Worm (Caenorhabditis elegans) whole organism, late embryonic: Measurements from ENCODE around the gene shl-1.

ENCODE experiments used
- T23F11.4 ChIP-seq: fragments of 200-800 bp; sonication (Bioruptor generic); optimal IDR thresholded peaks from 2 replicates; lab custom pipeline; 2018; ENCODE audit warnings: mild to moderate bottlenecking, missing genetic modification characterization, missing compliant biosample characterization
- ama-1 ChIP-seq: fragments of 150-350 bp; optimal IDR thresholded peaks from 2 replicates; lab custom pipeline; 2014
- ceh-18 ChIP-seq: sonication (generic microtip); optimal IDR thresholded peaks from 2 replicates; lab custom pipeline; 2016; ENCODE audit warnings: missing genetic modification characterization, missing compliant biosample characterization
- ceh-24 ChIP-seq: sonication (generic microtip); optimal IDR thresholded peaks from 2 replicates; lab custom pipeline; 2016; ENCODE audit warnings: mild to moderate bottlenecking, missing genetic modification characterization, missing compliant biosample characterization
- ceh-34 ChIP-seq: sonication (generic microtip); optimal IDR thresholded peaks from 2 replicates; lab custom pipeline; 2016; ENCODE audit warnings: mild to moderate bottlenecking, missing genetic modification characterization, missing compliant biosample characterization
- ceh-48 ChIP-seq: sonication (generic microtip); optimal IDR thresholded peaks from 2 replicates; lab custom pipeline; 2016; ENCODE audit warnings: missing genetic modification characterization, inconsistent platforms, missing compliant biosample characterization
- dmd-4 ChIP-seq: sonication (generic microtip); optimal IDR thresholded peaks from 2 replicates; lab custom pipeline; 2016; ENCODE audit warnings: borderline replicate concordance, missing genetic modification characterization, missing compliant biosample characterization
- dve-1 ChIP-seq: sonication (generic microtip); optimal IDR thresholded peaks from 2 replicates; lab custom pipeline; 2017; ENCODE audit warnings: antibody characterized with exemption, mild to moderate bottlenecking, missing genetic modification characterization, missing compliant biosample characterization
- elt-2 ChIP-seq: sonication (generic microtip); optimal IDR thresholded peaks from 2 replicates; lab custom pipeline; 2016; ENCODE audit warnings: missing genetic modification reagents, missing genetic modification characterization, missing compliant biosample characterization
- eyg-1 ChIP-seq: sonication (generic microtip); optimal IDR thresholded peaks from 2 replicates; lab custom pipeline; 2016; ENCODE audit warnings: missing genotype, missing genetic modification characterization, missing compliant biosample characterization
- gmeb-2 ChIP-seq: sonication (generic microtip); optimal IDR thresholded peaks from 2 replicates; lab custom pipeline; 2016; ENCODE audit warnings: missing genetic modification characterization, inconsistent platforms, missing compliant biosample characterization
- hlh-13 ChIP-seq: fragments of 200-800 bp; sonication (Bioruptor generic); optimal IDR thresholded peaks from 2 replicates; lab custom pipeline; 2018; ENCODE audit warnings: mild to moderate bottlenecking, missing genetic modification characterization, missing compliant biosample characterization
- hlh-15 ChIP-seq: sonication (generic microtip); optimal IDR thresholded peaks from 2 replicates; lab custom pipeline; 2016; ENCODE audit warnings: missing genetic modification characterization, missing compliant biosample characterization
- hlh-8 ChIP-seq: sonication (generic microtip); optimal IDR thresholded peaks from 2 replicates; lab custom pipeline; 2016; ENCODE audit warnings: missing genotype, missing genetic modification characterization, missing compliant biosample characterization
- lim-6 ChIP-seq: sonication (generic microtip); optimal IDR thresholded peaks from 2 replicates; lab custom pipeline; 2016; ENCODE audit warnings: missing genetic modification characterization, missing compliant biosample characterization
- lin-11 ChIP-seq: fragments of 200-800 bp; sonication (Bioruptor generic); optimal IDR thresholded peaks from 2 replicates; lab custom pipeline; 2018; ENCODE audit warnings: mild to moderate bottlenecking, missing genetic modification characterization, missing compliant biosample characterization
- mec-3 ChIP-seq: sonication (generic microtip); optimal IDR thresholded peaks from 2 replicates; lab custom pipeline; 2016; ENCODE audit warnings: borderline replicate concordance, missing genetic modification characterization, missing compliant biosample characterization
- nfya-1 ChIP-seq: sonication (generic microtip); optimal IDR thresholded peaks from 2 replicates; lab custom pipeline; 2017; ENCODE audit warnings: missing genetic modification characterization, mild to moderate bottlenecking, missing compliant biosample characterization, antibody characterized with exemption, moderate library complexity
- nhr-11 ChIP-seq: fragments of 150-350 bp; optimal IDR thresholded peaks from 2 replicates; lab custom pipeline; 2014; ENCODE audit warnings: missing biosample characterization, missing genetic modification characterization
- npax-4 ChIP-seq: sonication (generic microtip); optimal IDR thresholded peaks from 2 replicates; lab custom pipeline; 2016; ENCODE audit warnings: missing genetic modification characterization, missing compliant biosample characterization
- odd-2 ChIP-seq: sonication (generic microtip); optimal IDR thresholded peaks from 2 replicates; lab custom pipeline; 2017; ENCODE audit warnings: antibody characterized with exemption, mild to moderate bottlenecking, missing genetic modification characterization, missing compliant biosample characterization
- pag-3 ChIP-seq: sonication (generic microtip); optimal IDR thresholded peaks from 2 replicates; lab custom pipeline; 2016; ENCODE audit warnings: missing compliant biosample characterization, missing genetic modification characterization, borderline replicate concordance
- pax-1 ChIP-seq: fragments of 150-350 bp; optimal IDR thresholded peaks from 2 replicates; lab custom pipeline; 2014; ENCODE audit warnings: missing biosample characterization, missing genetic modification characterization
- pha-4 ChIP-seq: fragments of 150-350 bp; optimal IDR thresholded peaks from 2 replicates; lab custom pipeline; 2018; ENCODE audit warnings: missing biosample characterization, missing genetic modification reagents, missing genetic modification characterization
- pqm-1 ChIP-seq: sonication (generic microtip); optimal IDR thresholded peaks from 2 replicates; lab custom pipeline; 2016; ENCODE audit warnings: missing genetic modification characterization, missing compliant biosample characterization
- pros-1 ChIP-seq: fragments of 150-350 bp; optimal IDR thresholded peaks from 2 replicates; lab custom pipeline; 2014; ENCODE audit warnings: missing biosample characterization, missing genetic modification reagents, missing genetic modification characterization
- ref-2 ChIP-seq: sonication (generic microtip); optimal IDR thresholded peaks from 2 replicates; lab custom pipeline; 2016; ENCODE audit warnings: missing genetic modification characterization, missing compliant biosample characterization
- rnt-1 ChIP-seq: sonication (generic microtip); optimal IDR thresholded peaks from 2 replicates; lab custom pipeline; 2016; ENCODE audit warnings: missing genetic modification characterization, missing compliant biosample characterization
- sdc-2 ChIP-seq: sonication (generic microtip); optimal IDR thresholded peaks from 2 replicates; lab custom pipeline; 2016; ENCODE audit warnings: missing genotype, missing genetic modification characterization, missing compliant biosample characterization
- sox-2 ChIP-seq: fragments of 200-800 bp; sonication (Bioruptor generic); IDR thresholded peaks from 2 replicates; pipeline ENCODE4 v1.3.6; 2022; ENCODE audit warnings: missing genetic modification reagents, missing genetic modification characterization, missing compliant biosample characterization
- sox-4 ChIP-seq: sonication (generic microtip); optimal IDR thresholded peaks from 2 replicates; lab custom pipeline; 2017; ENCODE audit warnings: mild to moderate bottlenecking, missing genetic modification characterization, inconsistent platforms, missing compliant biosample characterization
- syd-9 ChIP-seq: sonication (generic microtip); optimal IDR thresholded peaks from 2 replicates; lab custom pipeline; 2016; ENCODE audit warnings: mild to moderate bottlenecking, missing genetic modification characterization, moderate library complexity, missing compliant biosample characterization
- tbx-2 ChIP-seq: sonication (generic microtip); optimal IDR thresholded peaks from 2 replicates; lab custom pipeline; 2016; ENCODE audit warnings: missing genetic modification characterization, missing compliant biosample characterization
- unc-3 ChIP-seq, 2 experiments: fragments of 200-800 bp in 1 of 2; sonication (Bioruptor generic) in 1 of 2; sonication (generic microtip) in 1 of 2; conservative IDR thresholded peaks in 1 of 2; optimal IDR thresholded peaks in 1 of 2; 2 replicates each; pipeline versions ENCODE4 v1.3.6 to Lab custom; 2016 to 2022; ENCODE audit warnings: missing compliant biosample characterization in 2 of 2, missing genetic modification characterization in 2 of 2, missing genetic modification reagents in 1 of 2
- unc-42 ChIP-seq: sonication (generic microtip); optimal IDR thresholded peaks from 2 replicates; lab custom pipeline; 2016; ENCODE audit warnings: missing genotype, missing genetic modification characterization, missing compliant biosample characterization
- unc-55 ChIP-seq: sonication (generic microtip); optimal IDR thresholded peaks from 2 replicates; lab custom pipeline; 2017; ENCODE audit warnings: missing biosample characterization, missing genetic modification reagents, missing genetic modification characterization

The shl-1 gene

DNA sequence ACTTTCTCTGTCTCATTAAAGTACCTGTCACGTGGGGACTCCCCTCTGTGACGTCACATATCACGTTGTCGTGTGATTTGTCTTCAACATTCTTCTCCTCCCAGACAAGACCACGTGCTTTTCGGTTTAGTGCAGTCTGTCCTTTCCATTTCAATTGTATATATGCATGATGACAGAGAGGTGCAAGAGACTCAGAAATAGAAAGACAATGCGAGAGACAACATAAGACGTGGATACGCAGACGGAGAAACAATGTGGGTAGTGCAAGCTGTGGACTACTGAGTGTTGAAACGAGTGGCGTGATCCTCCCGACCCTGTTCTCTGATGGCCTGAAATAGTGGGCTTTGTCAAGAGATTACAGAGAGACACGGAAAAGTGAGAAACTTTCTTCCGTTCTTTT lies 47.1 kb downstream of the shl-1 start (continued):
- no peak for TF ChIP-seq lim-6 (tag; lab: Kevin White, UChicago)
- no peak for TF ChIP-seq unc-3 (GFP tag; conservative IDR thresholded peaks at IDR 0.05; lab: Robert Waterston, UW)
- no peak for TF ChIP-seq unc-3 (tag; optimal IDR thresholded peaks at IDR 0.05; lab: Kevin White, UChicago)
- peak; percentile 18 for TF ChIP-seq unc-42 (tag; lab: Kevin White, UChicago)
- TF ChIP-seq sox-2 (GFP tag; lab: Robert Waterston, UW): no peak
- TF ChIP-seq pag-3: no peak
- no peak for TF ChIP-seq ceh-24
- peak; percentile 25 for TF ChIP-seq dve-1 (tag; lab: Kevin White, UChicago)
- no peak for TF ChIP-seq hlh-15 (tag; lab: Kevin White, UChicago)
- no peak for TF ChIP-seq ceh-34 (tag; lab: Kevin White, UChicago)
- no peak for TF ChIP-seq sox-4 (tag; lab: Kevin White, UChicago)
- no peak for TF ChIP-seq hlh-13 (GFP tag; lab: Kevin White, UChicago)
- TF ChIP-seq nhr-11 (tag; lab: Kevin White, UChicago): no peak
- peak; percentile 89 for TF ChIP-seq ceh-18
- peak; percentile 68 for TF ChIP-seq ref-2 (tag; lab: Kevin White, UChicago)
- TF ChIP-seq syd-9 (tag; lab: Kevin White, UChicago): no peak
- peak; percentile 66 for TF ChIP-seq rnt-1 (tag; lab: Kevin White, UChicago)
- TF ChIP-seq npax-4: no peak
- TF ChIP-seq eyg-1 (tag; lab: Kevin White, UChicago): no peak
- TF ChIP-seq odd-2 (tag; lab: Kevin White, UChicago): no peak
- TF ChIP-seq nfya-1: peak; percentile 82
- TF ChIP-seq ceh-48 (tag; lab: Kevin White, UChicago): no peak
- no peak for TF ChIP-seq T23F11.4 (GFP tag; lab: Kevin White, UChicago)

DNA sequence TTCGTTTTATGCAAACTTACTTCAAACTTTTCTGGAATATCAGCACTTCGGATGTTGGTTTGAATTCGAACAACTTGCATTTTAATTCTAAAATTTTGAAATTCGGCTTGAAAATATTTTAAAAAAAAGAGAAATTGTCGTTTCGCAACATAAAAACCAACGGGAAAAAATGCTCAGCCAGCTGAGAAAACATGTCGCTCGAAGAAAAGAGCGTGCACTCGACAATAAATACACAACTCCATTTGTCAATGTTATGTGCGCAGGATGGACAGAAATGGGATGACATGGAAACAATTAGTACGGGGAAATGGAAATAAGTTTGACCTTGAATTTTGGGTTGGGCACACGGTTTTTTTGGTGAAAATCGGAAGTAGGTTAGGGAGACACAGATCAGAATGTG lies 48.0 kb downstream of the shl-1 start, which contains the start of gene mif-4:
mif-4 (minus strand) TSS at position 87 of the 400 bp plus-strand sequence.
- no peak for TF ChIP-seq ref-2 (tag; lab: Kevin White, UChicago)
- no peak for TF ChIP-seq mec-3 (tag; lab: Kevin White, UChicago)
- TF ChIP-seq pag-3: no peak
- no peak for TF ChIP-seq tbx-2 (tag; lab: Kevin White, UChicago)
- no peak for TF ChIP-seq sdc-2 (tag; lab: Kevin White, UChicago)
- TF ChIP-seq unc-55: no peak

DNA sequence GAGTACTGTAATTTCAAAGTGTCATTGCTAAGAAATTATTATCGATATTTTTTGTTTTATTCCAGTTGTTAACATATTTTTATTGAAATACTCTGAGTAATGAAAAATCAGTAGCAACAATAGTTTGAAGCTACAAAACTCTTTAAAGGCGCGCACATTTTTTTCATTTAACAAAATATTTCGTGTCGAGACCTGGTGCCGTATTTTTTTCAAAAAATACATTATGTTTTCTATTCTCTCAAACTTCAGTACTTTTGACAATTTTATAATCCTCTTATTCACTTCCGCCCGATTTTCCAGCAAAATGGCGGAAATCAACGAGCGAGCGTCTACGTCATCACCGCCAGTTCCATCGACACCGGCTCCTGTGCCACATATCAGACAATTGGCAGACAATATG lies 50.0 kb downstream of the shl-1 start, which contains the start of gene blos-2:
blos-2 (plus strand) TSS at position 301 of the 400 bp plus-strand sequence.
- no peak for TF ChIP-seq lin-11 (tag; lab: Kevin White, UChicago)
- no peak for TF ChIP-seq pqm-1 (tag; lab: Kevin White, UChicago)
- TF ChIP-seq gmeb-2: no peak
- no peak for TF ChIP-seq dmd-4 (tag; lab: Kevin White, UChicago)
- no peak for TF ChIP-seq tbx-2 (tag; lab: Kevin White, UChicago)
- TF ChIP-seq hlh-8 (tag; lab: Kevin White, UChicago): no peak
- no peak for TF ChIP-seq pha-4 (tag; lab: Kevin White, UChicago)
- no peak for TF ChIP-seq sox-4 (tag; lab: Kevin White, UChicago)
- TF ChIP-seq hlh-15 (tag; lab: Kevin White, UChicago): no peak
- no peak for TF ChIP-seq T23F11.4 (GFP tag; lab: Kevin White, UChicago)
- no peak for TF ChIP-seq nhr-11 (tag; lab: Kevin White, UChicago)
- no peak for TF ChIP-seq ceh-18
- TF ChIP-seq odd-2 (tag; lab: Kevin White, UChicago): no peak
- TF ChIP-seq pros-1 (tag; lab: Kevin White, UChicago): no peak
- TF ChIP-seq ama-1 (lab: Kevin White, UChicago): no peak
- TF ChIP-seq pax-1 (tag; lab: Kevin White, UChicago): no peak
- TF ChIP-seq unc-3 (GFP tag; conservative IDR thresholded peaks at IDR 0.05; lab: Robert Waterston, UW): no peak
- TF ChIP-seq unc-3 (tag; optimal IDR thresholded peaks at IDR 0.05; lab: Kevin White, UChicago): no peak
- no peak for TF ChIP-seq unc-42 (tag; lab: Kevin White, UChicago)

DNA sequence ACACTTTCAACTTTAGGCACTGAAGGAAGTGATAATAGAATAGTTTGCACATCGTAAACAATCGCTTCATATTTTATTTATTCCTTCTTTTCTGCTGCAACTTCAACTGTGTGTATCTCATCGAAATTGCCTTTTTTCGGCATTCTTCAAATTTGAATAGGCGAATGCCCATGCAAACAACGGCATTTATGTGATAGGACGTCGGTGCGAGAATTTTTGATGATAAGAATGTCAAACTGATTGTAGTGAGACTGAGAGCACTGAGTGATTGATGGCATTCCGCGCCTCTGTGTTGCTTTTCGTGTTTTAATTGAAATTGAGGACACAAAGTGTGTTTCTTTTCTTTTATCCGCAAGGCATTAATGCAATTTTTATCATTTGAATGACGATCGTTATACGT lies 53.1 kb downstream of the shl-1 start:
- peak; percentile 11 for TF ChIP-seq rnt-1 (tag; lab: Kevin White, UChicago)
- no peak for TF ChIP-seq dmd-4 (tag; lab: Kevin White, UChicago)
- peak; percentile 56 for TF ChIP-seq elt-2 (tag; lab: Kevin White, UChicago)
- TF ChIP-seq, all 69 proteins: peak for 2
